Worm (Caenorhabditis elegans) whole organism, young adult: Measurements from ENCODE around the gene cdr-3.
A peak's percentile ranks its signal among the peaks of the same experiment; 100 is the strongest.

Source experiments
- B0336.3 ChIP-seq: fragments of 200-800 bp; sonication (Bioruptor generic); IDR thresholded peaks from 2 replicates; pipeline ENCODE4 v1.3.6; 2022; ENCODE audit warnings: missing genetic modification characterization, missing compliant biosample characterization
- C17E4.6 ChIP-seq: fragments of 200-800 bp; sonication (Bioruptor generic); IDR thresholded peaks from 2 replicates; pipeline ENCODE4 v1.3.6; 2022; ENCODE audit warnings: missing genetic modification reagents, missing genetic modification characterization, missing compliant biosample characterization
- F55B11.4 ChIP-seq: sonication (generic microtip); optimal IDR thresholded peaks from 2 replicates; lab custom pipeline; 2016; ENCODE audit warnings: missing compliant biosample characterization, missing genetic modification characterization, borderline replicate concordance; ENCODE audit not compliant: insufficient read depth
- ama-1 ChIP-seq, 3 experiments: fragments of 150-350 bp in 1 of 3; sonication (generic microtip) in 2 of 3; optimal IDR thresholded peaks; 2 replicates each; lab custom pipeline; 2014 to 2018; ENCODE audit warnings: missing biosample characterization in 2 of 3, missing genetic modification characterization in 2 of 3, missing genetic modification reagents in 2 of 3
- attf-6 ChIP-seq: fragments of 200-800 bp; sonication (Bioruptor generic); IDR thresholded peaks from 2 replicates; pipeline ENCODE4 v1.3.6; 2022; ENCODE audit warnings: missing genetic modification reagents, missing genetic modification characterization, missing compliant biosample characterization
- cebp-1 ChIP-seq, 2 experiments: fragments of 200-800 bp in 1 of 2; sonication (Bioruptor generic) in 1 of 2; sonication (generic microtip) in 1 of 2; IDR thresholded peaks in 1 of 2; optimal IDR thresholded peaks in 1 of 2; 2 replicates each; pipeline versions ENCODE4 v1.3.6 to Lab custom; 2017 to 2022; ENCODE audit warnings: missing compliant biosample characterization in 2 of 2, missing genetic modification characterization in 2 of 2, mild to moderate bottlenecking in 1 of 2, missing genetic modification reagents in 1 of 2, moderate library complexity in 1 of 2
- dpl-1 ChIP-seq: fragments of 150-350 bp; optimal IDR thresholded peaks from 2 replicates; lab custom pipeline; 2014; ENCODE audit warnings: missing biosample characterization, missing genetic modification reagents, missing genetic modification characterization
- ets-4 ChIP-seq: fragments of 200-800 bp; sonication (Bioruptor generic); optimal IDR thresholded peaks from 2 replicates; lab custom pipeline; 2018; ENCODE audit warnings: mild to moderate bottlenecking, missing genetic modification characterization, missing compliant biosample characterization
- hmg-1.2 ChIP-seq: fragments of 200-800 bp; sonication (Bioruptor generic); IDR thresholded peaks from 2 replicates; pipeline ENCODE4 v1.3.6; 2022; ENCODE audit warnings: missing genetic modification reagents, missing genetic modification characterization, missing compliant biosample characterization
- sdz-38 ChIP-seq: sonication (generic microtip); optimal IDR thresholded peaks from 2 replicates; lab custom pipeline; 2016; ENCODE audit warnings: missing genotype, missing genetic modification characterization, missing compliant biosample characterization
- snpc-1.3 ChIP-seq: sonication (generic microtip); optimal IDR thresholded peaks from 2 replicates; lab custom pipeline; 2017; ENCODE audit warnings: missing genetic modification characterization, mild to moderate bottlenecking, missing compliant biosample characterization, antibody characterized with exemption, moderate library complexity, missing genotype, missing genetic modification reagents; ENCODE audit not compliant: insufficient read depth
- unc-130 ChIP-seq: sonication (generic microtip); optimal IDR thresholded peaks from 2 replicates; lab custom pipeline; 2016; ENCODE audit warnings: missing genetic modification reagents, missing genetic modification characterization, missing compliant biosample characterization
- ztf-22 ChIP-seq: fragments of 200-800 bp; sonication (Bioruptor generic); optimal IDR thresholded peaks from 2 replicates; lab custom pipeline; 2018; ENCODE audit warnings: mild to moderate bottlenecking, missing genetic modification characterization, moderate library complexity, missing compliant biosample characterization
- ztf-26 ChIP-seq: sonication (generic microtip); optimal IDR thresholded peaks from 2 replicates; lab custom pipeline; 2017; ENCODE audit warnings: missing genetic modification characterization, missing compliant biosample characterization

DNA sequence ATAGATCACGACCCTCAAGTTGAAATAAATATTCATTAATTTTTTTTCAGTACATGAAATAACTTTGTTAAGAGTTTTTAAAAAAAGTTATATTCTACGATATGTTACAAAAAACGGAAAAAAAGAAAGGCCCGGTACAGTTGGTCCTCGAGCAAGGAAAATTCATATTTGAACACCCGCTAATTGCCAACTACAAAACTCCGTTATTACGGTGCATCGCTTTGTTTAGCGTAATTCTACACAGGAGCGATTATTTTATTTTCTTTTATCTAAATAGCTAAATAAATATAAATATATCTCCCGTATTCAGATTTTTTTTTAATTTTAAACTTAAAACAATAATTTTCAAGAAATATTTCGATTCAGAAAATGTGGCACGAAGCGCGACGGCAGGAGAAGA, 33.3 kb upstream of the cdr-3 start, which contains the start of gene F28C1.1:
- TF ChIP-seq B0336.3 (GFP tag; lab: Robert Waterston, UW) (no peak), ztf-26 (tag; lab: Kevin White, UChicago) (no peak), C17E4.6 (no peak), attf-6 (no peak), ama-1 (optimal IDR thresholded peaks at IDR 0.05; lab: Kevin White, UChicago) (no peak), ama-1 (GFP tag; optimal IDR thresholded peaks at IDR 0.05; lab: Kevin White, UChicago) (no peak), snpc-1.3 (tag; lab: Kevin White, UChicago) (no peak), sdz-38 (no peak), cebp-1 (GFP tag; IDR thresholded peaks at IDR 0.05; lab: Robert Waterston, UW) (no peak), cebp-1 (tag; optimal IDR thresholded peaks at IDR 0.05; lab: Kevin White, UChicago) (no peak), ets-4 (GFP tag; lab: Kevin White, UChicago) (no peak), dpl-1 (GFP tag; lab: Kevin White, UChicago) (peak; percentile 7), ztf-22 (no peak), unc-130 (no peak), hmg-1.2 (GFP tag; lab: Robert Waterston, UW) (no peak), F55B11.4 (no peak)
